Fruit fly (Drosophila melanogaster): ENCODE results near the gene CG15599.
A peak's percentile ranks its signal among the peaks of the same experiment; 100 is the strongest.

Gene CG15599

dm6 chrX:15733995-15734394, 45.3 kb upstream of the CG15599 start, which contains the start of the genes CG12379 and MagR (continued):
- TF ChIP-seq mld (GFP tag; IDR thresholded peaks at IDR 0.05; ENCODE audit: partially characterized antibody) (peak; percentile 51; the same call in 1 of the 3 replicates), nau (GFP tag; optimal IDR thresholded peaks at IDR 0.05) (no peak), Sry-β (GFP tag; optimal IDR thresholded peaks at IDR 0.05) (peak; percentile 87), en (GFP tag; optimal IDR thresholded peaks at IDR 0.05) (no peak), CG6254 (GFP tag; optimal IDR thresholded peaks at IDR 0.05) (no peak), CG9876 (GFP tag; optimal IDR thresholded peaks at IDR 0.05) (peak; percentile 47), CG13287 (GFP tag; IDR thresholded peaks at IDR 0.05; ENCODE audit: partially characterized antibody) (peak; percentile 78), NC2α (GFP tag; optimal IDR thresholded peaks at IDR 0.05) (no peak), Awh (GFP tag; IDR thresholded peaks at IDR 0.05) (no peak), slp2 (GFP tag; optimal IDR thresholded peaks at IDR 0.05) (peak; percentile 42), CG18764 (GFP tag; optimal IDR thresholded peaks at IDR 0.05) (no peak), row (GFP tag; IDR thresholded peaks at IDR 0.05) (peak; percentile 95), CG6689 (GFP tag; IDR thresholded peaks at IDR 0.05) (peak; percentile 28; the same call in 1 of the 2 replicates), CG30431 (GFP tag; optimal IDR thresholded peaks at IDR 0.05) (no peak), CG11085 (GFP tag; IDR thresholded peaks at IDR 0.05) (no peak; the same call in 1 of the 2 replicates), schlank (tag; optimal IDR thresholded peaks at IDR 0.05) (peak; percentile 29), CG16815 (GFP tag; optimal IDR thresholded peaks at IDR 0.05) (no peak), CG10147 (GFP tag; optimal IDR thresholded peaks at IDR 0.05) (peak; percentile 69), ranshi (GFP tag; IDR thresholded peaks at IDR 0.05) (0 out of 2 replicates have a peak, but pooled peaks have one; percentile 31), zfh2 (GFP tag; optimal IDR thresholded peaks at IDR 0.05) (peak; percentile 64), grau (tag; optimal IDR thresholded peaks at IDR 0.05) (peak; percentile 70), Taf1 (GFP tag; IDR thresholded peaks at IDR 0.05) (peak; percentile 30; the same call in 1 of the 2 replicates), CG1602 (GFP tag; optimal IDR thresholded peaks at IDR 0.05) (peak; percentile 45), CG12744 (GFP tag; optimal IDR thresholded peaks at IDR 0.05) (peak; percentile 9), bowl (GFP tag; IDR thresholded peaks at IDR 0.05) (no peak), nerfin-1 (tag; optimal IDR thresholded peaks at IDR 0.05) (peak; percentile 79), CG13296 (GFP tag; optimal IDR thresholded peaks at IDR 0.05) (peak; percentile 64), CG32772 (GFP tag; IDR thresholded peaks at IDR 0.05) (peak; percentile 53; the same call in 1 of the 2 replicates), Doc2 (GFP tag; IDR thresholded peaks at IDR 0.05) (no peak), CG18619 (GFP tag; optimal IDR thresholded peaks at IDR 0.05) (peak; percentile 29), HmgZ (tag; optimal IDR thresholded peaks at IDR 0.05) (peak; percentile 42), CG9437 (GFP tag; optimal IDR thresholded peaks at IDR 0.05) (peak; percentile 16), Xrp1 (GFP tag; IDR thresholded peaks at IDR 0.05) (peak; percentile 35; the same call in 1 of the 2 replicates), NC2β (GFP tag; optimal IDR thresholded peaks at IDR 0.05) (peak; percentile 41), fd96Cb (tag; optimal IDR thresholded peaks at IDR 0.05) (peak; percentile 4), crp (GFP tag; optimal IDR thresholded peaks at IDR 0.05) (peak; percentile 25 to 82), sim (GFP tag; IDR thresholded peaks at IDR 0.05) (no peak), tio (GFP tag; optimal IDR thresholded peaks at IDR 0.05) (no peak), usp (GFP tag; optimal IDR thresholded peaks at IDR 0.05) (no peak), CG14710 (tag; optimal IDR thresholded peaks at IDR 0.05) (peak; percentile 79)

dm6 chrX:15733192-15733892, 44.7 kb upstream of the CG15599 start:
- no peak for TF ChIP-seq usp (GFP tag; optimal IDR thresholded peaks at IDR 0.05)
- TF ChIP-seq Xrp1 (GFP tag; IDR thresholded peaks at IDR 0.05): peak; percentile 6; the same call in 1 of the 2 replicates
- TF ChIP-seq ci (GFP tag; IDR thresholded peaks at IDR 0.05): peak; percentile 35; the same call in 1 of the 3 replicates
- peak; percentile 96 for TF ChIP-seq CG15514 (GFP tag; optimal IDR thresholded peaks at IDR 0.05)
- TF ChIP-seq CG2202 (tag; optimal IDR thresholded peaks at IDR 0.05): no peak
- TF ChIP-seq CG8281 (tag; optimal IDR thresholded peaks at IDR 0.05): no peak
- TF ChIP-seq jigr1 (GFP tag; IDR thresholded peaks at IDR 0.05): no peak
- TF ChIP-seq zf30C (GFP tag; optimal IDR thresholded peaks at IDR 0.05): peak; percentile 83
- peak; percentile 10; the same call in 1 of the 2 replicates for TF ChIP-seq Drgx (GFP tag; IDR thresholded peaks at IDR 0.05)
- 0 out of 3 replicates have a peak, but pooled peaks have one; percentile 7 for TF ChIP-seq zfh1 (GFP tag; IDR thresholded peaks at IDR 0.05)

Measured in whole organism, embryonic.